Fruit fly (Drosophila melanogaster) whole organism, embryonic: Measurements from ENCODE around the gene CG9586.

Experiments
- Antp ChIP-seq: fragments of 200-800 bp; sonication (Bioruptor generic); optimal IDR thresholded peaks from 3 replicates; lab custom pipeline; 2016; ENCODE audit warnings: missing biosample characterization, missing genetic modification characterization
- Blimp-1 ChIP-seq: fragments of 200-800 bp; sonication (Bioruptor generic); optimal IDR thresholded peaks from 3 replicates; lab custom pipeline; 2018; ENCODE audit warnings: missing biosample characterization, missing genetic modification characterization, mild to moderate bottlenecking, moderate library complexity, missing genetic modification reagents
- CG10274 ChIP-seq: fragments of 200-800 bp; sonication (Bioruptor generic); optimal IDR thresholded peaks from 3 replicates; lab custom pipeline; 2017; ENCODE audit warnings: missing biosample characterization, mild to moderate bottlenecking, missing genetic modification characterization
- CG10431 ChIP-seq: fragments of 200-800 bp; sonication (Bioruptor generic); optimal IDR thresholded peaks from 3 replicates; lab custom pipeline; 2018; ENCODE audit warnings: missing biosample characterization, mild to moderate bottlenecking, missing genetic modification characterization
- CG10462 ChIP-seq: fragments of 200-800 bp; sonication (Bioruptor generic); optimal IDR thresholded peaks from 2 replicates; lab custom pipeline; 2016; ENCODE audit warnings: missing biosample characterization, missing genetic modification characterization
- CG10979 ChIP-seq: fragments of 200-800 bp; sonication (Bioruptor generic); optimal IDR thresholded peaks from 2 replicates; lab custom pipeline; 2018; ENCODE audit warnings: missing biosample characterization, mild to moderate bottlenecking, missing genetic modification characterization, moderate library complexity
- CG12236 ChIP-seq: fragments of 200-800 bp; sonication (Bioruptor generic); optimal IDR thresholded peaks from 2 replicates; lab custom pipeline; 2016; ENCODE audit warnings: missing biosample characterization, missing genetic modification characterization
- CG1233 ChIP-seq: fragments of 200-800 bp; sonication (Bioruptor generic); optimal IDR thresholded peaks from 4 replicates; lab custom pipeline; 2018; ENCODE audit warnings: missing biosample characterization, mild to moderate bottlenecking, missing genetic modification characterization
- CG13123 ChIP-seq: fragments of 200-800 bp; sonication (Bioruptor generic); optimal IDR thresholded peaks from 2 replicates; lab custom pipeline; 2016; ENCODE audit warnings: missing biosample characterization, missing genetic modification characterization
- CG1603 ChIP-seq: fragments of 200-800 bp; sonication (Bioruptor generic); optimal IDR thresholded peaks from 2 replicates; lab custom pipeline; 2019; ENCODE audit warnings: missing biosample characterization, mild to moderate bottlenecking, missing genetic modification characterization, moderate library complexity
- CG18476 ChIP-seq: fragments of 200-800 bp; sonication (Bioruptor generic); optimal IDR thresholded peaks from 2 replicates; lab custom pipeline; 2016; ENCODE audit warnings: missing biosample characterization, mild to moderate bottlenecking, missing genetic modification characterization
- CG2199 ChIP-seq: fragments of 200-800 bp; sonication (Bioruptor generic); IDR thresholded peaks from 3 replicates; pipeline ENCODE4 v1.3.6; 2022; ENCODE audit warnings: missing biosample characterization, missing genetic modification characterization
- CG2889 ChIP-seq: fragments of 200-800 bp; sonication (Bioruptor generic); IDR thresholded peaks from 3 replicates; pipeline ENCODE4 v1.3.6; 2022; ENCODE audit warnings: missing biosample characterization, missing genetic modification characterization
- CG32767 ChIP-seq: fragments of 200-800 bp; sonication (Bioruptor generic); IDR thresholded peaks from 2 replicates; pipeline ENCODE4 v1.3.6; 2022; ENCODE audit warnings: missing biosample characterization, missing genetic modification characterization
- CG4282 ChIP-seq: fragments of 200-800 bp; sonication (Bioruptor generic); optimal IDR thresholded peaks from 2 replicates; lab custom pipeline; 2016; ENCODE audit warnings: missing biosample characterization, missing genetic modification characterization
- CG8281 ChIP-seq: fragments of 200-800 bp; sonication (Bioruptor generic); optimal IDR thresholded peaks from 2 replicates; lab custom pipeline; 2018; ENCODE audit warnings: missing biosample characterization, mild to moderate bottlenecking, missing genetic modification characterization, moderate library complexity
- CG8765 ChIP-seq: fragments of 200-800 bp; sonication (Bioruptor generic); IDR thresholded peaks from 2 replicates; pipeline ENCODE4 v1.3.6; 2022; ENCODE audit warnings: missing biosample characterization, missing genetic modification characterization
- CTCF ChIP-seq: fragments of 200-800 bp; sonication (Bioruptor generic); optimal IDR thresholded peaks from 2 replicates; lab custom pipeline; 2017; ENCODE audit warnings: missing biosample characterization, mild to moderate bottlenecking, missing genetic modification characterization, moderate library complexity
- CoRest ChIP-seq: fragments of 200-800 bp; sonication (Bioruptor generic); optimal IDR thresholded peaks from 3 replicates; lab custom pipeline; 2018; ENCODE audit warnings: missing biosample characterization, mild to moderate bottlenecking, missing genetic modification characterization, moderate library complexity
- Ets65A ChIP-seq: fragments of 200-800 bp; sonication (Bioruptor generic); peaks from one replicate; lab custom pipeline; 2016; ENCODE audit warnings: missing biosample characterization, missing genetic modification characterization
- HLH3B ChIP-seq: fragments of 200-800 bp; sonication (Bioruptor generic); IDR thresholded peaks from 2 replicates; pipeline ENCODE4 v1.3.6; 2022; ENCODE audit warnings: missing biosample characterization, missing genetic modification characterization
- Lim3 ChIP-seq: fragments of 200-800 bp; sonication (Bioruptor generic); IDR thresholded peaks from 2 replicates; pipeline ENCODE4 v1.3.6; 2022; ENCODE audit warnings: missing biosample characterization, missing genetic modification characterization
- Med ChIP-seq: fragments of 200-800 bp; sonication (Bioruptor generic); peaks from one replicate; lab custom pipeline; 2016; ENCODE audit warnings: missing biosample characterization, missing genetic modification characterization, mild to moderate bottlenecking, inconsistent platforms, moderate library complexity
- Myb ChIP-seq: fragments of 200-800 bp; sonication (Bioruptor generic); optimal IDR thresholded peaks from 2 replicates; lab custom pipeline; 2016; ENCODE audit warnings: missing biosample characterization, missing genetic modification characterization
- Nf-YA ChIP-seq: fragments of 200-800 bp; sonication (Bioruptor generic); IDR thresholded peaks from 2 replicates; pipeline ENCODE4 v1.3.6; 2022; ENCODE audit warnings: missing biosample characterization, missing genetic modification characterization
- Sox100B ChIP-seq: fragments of 200-800 bp; sonication (Bioruptor generic); optimal IDR thresholded peaks from 3 replicates; lab custom pipeline; 2018; ENCODE audit warnings: missing biosample characterization, mild to moderate bottlenecking, missing genetic modification characterization
- Spps ChIP-seq: fragments of 200-800 bp; sonication (Bioruptor generic); optimal IDR thresholded peaks from 2 replicates; lab custom pipeline; 2018; ENCODE audit warnings: missing biosample characterization, mild to moderate bottlenecking, missing genetic modification characterization
- Trl ChIP-seq, 3 experiments: fragments of >200 bp in 2 of 3; fragments of 200-800 bp in 1 of 3; sonication (Bioruptor generic) in 1 of 3; optimal IDR thresholded peaks; 2 replicates in 1 of 3; 3 replicates in 2 of 3; lab custom pipeline; 2016 to 2017; ENCODE audit warnings: missing biosample characterization in 1 of 3, missing genetic modification characterization in 1 of 3
- YL-1 ChIP-seq: fragments of 200-800 bp; sonication (Bioruptor generic); optimal IDR thresholded peaks from 3 replicates; lab custom pipeline; 2017; ENCODE audit warnings: missing biosample characterization, mild to moderate bottlenecking, missing genetic modification characterization
- corto ChIP-seq: fragments of 200-800 bp; sonication (Bioruptor generic); optimal IDR thresholded peaks from 2 replicates; lab custom pipeline; 2016; ENCODE audit warnings: missing biosample characterization, mild to moderate bottlenecking, missing genetic modification characterization, moderate library complexity
- dysf ChIP-seq: fragments of 200-800 bp; sonication (Bioruptor generic); IDR thresholded peaks from 3 replicates; pipeline ENCODE4 v1.3.6; 2022; ENCODE audit warnings: missing biosample characterization, missing genetic modification characterization
- emc ChIP-seq: fragments of 200-800 bp; sonication (Bioruptor generic); optimal IDR thresholded peaks from 2 replicates; lab custom pipeline; 2016; ENCODE audit warnings: missing biosample characterization, missing genetic modification characterization
- esg ChIP-seq: fragments of 200-800 bp; sonication (Bioruptor generic); conservative IDR thresholded peaks from 2 replicates; pipeline ENCODE4 v1.3.6; 2022; ENCODE audit warnings: missing biosample characterization, missing genetic modification characterization
- fd3F ChIP-seq: fragments of 200-800 bp; sonication (Bioruptor generic); optimal IDR thresholded peaks from 2 replicates; lab custom pipeline; 2018; ENCODE audit warnings: missing biosample characterization, mild to moderate bottlenecking, missing genetic modification characterization, moderate library complexity
- gce ChIP-seq: fragments of 200-800 bp; sonication (Bioruptor generic); IDR thresholded peaks from 3 replicates; pipeline ENCODE4 v1.3.6; 2022; ENCODE audit warnings: missing biosample characterization, missing genetic modification characterization
- gem ChIP-seq: fragments of 200-800 bp; sonication (Bioruptor generic); optimal IDR thresholded peaks from 2 replicates; lab custom pipeline; 2019; ENCODE audit warnings: missing biosample characterization, mild to moderate bottlenecking, missing genetic modification characterization, moderate library complexity
- gfzf ChIP-seq: fragments of 200-800 bp; sonication (Bioruptor generic); optimal IDR thresholded peaks from 2 replicates; lab custom pipeline; 2016; ENCODE audit warnings: missing biosample characterization, mild to moderate bottlenecking, missing genetic modification characterization, moderate library complexity
- ham ChIP-seq: fragments of 200-800 bp; sonication (Bioruptor generic); IDR thresholded peaks from 2 replicates; pipeline ENCODE4 v1.3.6; 2022; ENCODE audit warnings: missing biosample characterization, missing genetic modification characterization
- kah ChIP-seq: fragments of 200-800 bp; sonication (Bioruptor generic); optimal IDR thresholded peaks from 2 replicates; lab custom pipeline; 2018; ENCODE audit warnings: missing biosample characterization, mild to moderate bottlenecking, missing genetic modification characterization
- ken ChIP-seq: fragments of 200-800 bp; sonication (Bioruptor generic); IDR thresholded peaks from 3 replicates; pipeline ENCODE4 v1.3.6; 2022; ENCODE audit warnings: missing biosample characterization, missing genetic modification characterization
- maf-S ChIP-seq: fragments of 200-800 bp; sonication (Bioruptor generic); optimal IDR thresholded peaks from 2 replicates; lab custom pipeline; 2016; ENCODE audit warnings: missing biosample characterization, missing genetic modification characterization
- nmo ChIP-seq: fragments of 200-800 bp; sonication (Bioruptor generic); optimal IDR thresholded peaks from 2 replicates; lab custom pipeline; 2018; ENCODE audit warnings: missing biosample characterization, mild to moderate bottlenecking, missing genetic modification characterization, moderate library complexity
- nom ChIP-seq: fragments of 200-800 bp; sonication (Bioruptor generic); optimal IDR thresholded peaks from 2 replicates; lab custom pipeline; 2017; ENCODE audit warnings: missing biosample characterization, missing genetic modification characterization, mild to moderate bottlenecking, moderate library complexity, missing genetic modification reagents
- p53 ChIP-seq: fragments of 200-800 bp; sonication (Bioruptor generic); optimal IDR thresholded peaks from 2 replicates; lab custom pipeline; 2016; ENCODE audit warnings: missing biosample characterization, missing genetic modification characterization
- sima ChIP-seq: fragments of 200-800 bp; sonication (Bioruptor generic); optimal IDR thresholded peaks from 2 replicates; lab custom pipeline; 2016; ENCODE audit warnings: missing biosample characterization, missing genetic modification characterization
- sisA ChIP-seq: fragments of 200-800 bp; sonication (Bioruptor generic); IDR thresholded peaks from 2 replicates; pipeline ENCODE4 v1.3.6; 2022; ENCODE audit warnings: missing biosample characterization, missing genetic modification characterization
- sob ChIP-seq: fragments of 200-800 bp; sonication (Bioruptor generic); IDR thresholded peaks from 2 replicates; pipeline ENCODE4 v1.3.6; 2022; ENCODE audit warnings: missing biosample characterization, missing genetic modification characterization
- sug ChIP-seq: fragments of 200-800 bp; optimal IDR thresholded peaks from 2 replicates; lab custom pipeline; 2019; ENCODE audit warnings: missing biosample characterization, mild to moderate bottlenecking, missing genetic modification characterization, moderate library complexity
- tin ChIP-seq: fragments of 200-800 bp; sonication (Bioruptor generic); optimal IDR thresholded peaks from 3 replicates; lab custom pipeline; 2016; ENCODE audit warnings: missing biosample characterization, missing genetic modification characterization
- trem ChIP-seq: fragments of 200-800 bp; optimal IDR thresholded peaks from 3 replicates; lab custom pipeline; 2019; ENCODE audit warnings: missing biosample characterization, mild to moderate bottlenecking, missing genetic modification characterization, moderate library complexity
- ttk ChIP-seq: fragments of 200-800 bp; sonication (Bioruptor generic); IDR thresholded peaks from 2 replicates; pipeline ENCODE4 v2.1.2; 2022; ENCODE audit warnings: missing biosample characterization, missing genetic modification characterization
- vnd ChIP-seq: fragments of 200-800 bp; sonication (Bioruptor generic); IDR thresholded peaks from 3 replicates; pipeline ENCODE4 v1.3.6; 2022; ENCODE audit warnings: missing biosample characterization, missing genetic modification characterization; ENCODE audit not compliant: partially characterized antibody

CG9586 gene

DNA sequence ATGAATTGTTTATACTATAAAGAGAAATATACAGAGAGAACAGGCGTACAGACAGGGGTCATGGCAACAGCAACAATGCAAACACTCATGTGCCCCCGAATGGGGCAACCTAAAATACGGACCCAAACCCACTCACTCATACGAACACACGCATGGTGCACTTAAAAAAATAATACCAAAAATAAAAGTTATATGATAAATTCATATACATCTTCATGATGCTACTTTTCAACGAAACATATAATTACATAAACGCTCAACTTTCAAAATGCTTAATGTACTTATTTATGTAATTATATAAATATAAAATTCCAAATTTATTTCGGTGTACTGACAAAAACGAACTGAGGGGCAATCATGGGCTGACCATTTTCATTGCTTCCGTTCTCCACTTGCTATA, 33.1 kb downstream of the CG9586 start (continued):
- TF ChIP-seq trem (peak; percentile 81), CG10274 (GFP tag; lab: Kevin White, UChicago) (no peak), Spps (tag; lab: Kevin White, UChicago) (peak; percentile 86), tin (GFP tag; lab: Kevin White, UChicago) (peak; percentile 65), p53 (GFP tag; lab: Kevin White, UChicago) (no peak), corto (GFP tag; lab: Kevin White, UChicago) (no peak), sisA (GFP tag; lab: Robert Waterston, UW) (no peak; the same call in 1 of the 2 replicates), nmo (GFP tag; lab: Kevin White, UChicago) (peak; percentile 87), CG8281 (tag; lab: Kevin White, UChicago) (peak; percentile 52), sug (tag; lab: Kevin White, UChicago) (peak; percentile 11), ken (GFP tag; lab: Robert Waterston, UW) (no peak), YL-1 (no peak), CG10462 (GFP tag; lab: Kevin White, UChicago) (peak; percentile 32), HLH3B (GFP tag; lab: Robert Waterston, UW) (peak; percentile 66; the same call in 1 of the 2 replicates), Lim3 (no peak), CG10979 (tag; lab: Kevin White, UChicago) (peak; percentile 89), CG1233 (GFP tag; lab: Kevin White, UChicago) (peak; percentile 64), CG12236 (no peak), kah (peak; percentile 67), CG2199 (GFP tag; lab: Robert Waterston, UW) (peak; percentile 34; the same call in 1 of the 3 replicates), Myb (GFP tag; lab: Kevin White, UChicago) (no peak), Sox100B (peak; percentile 79), vnd (no peak), ham (GFP tag; lab: Robert Waterston, UW) (no peak), CTCF (GFP tag; lab: Kevin White, UChicago) (peak; percentile 16), sima (no peak), CoRest (tag; lab: Kevin White, UChicago) (peak; percentile 82), emc (no peak), ttk (peak; percentile 61; the same call in 1 of the 2 replicates), CG4282 (GFP tag; lab: Kevin White, UChicago) (no peak), Ets65A (GFP tag; lab: Kevin White, UChicago) (no peak), CG32767 (GFP tag; lab: Robert Waterston, UW) (peak; percentile 69), dysf (peak; percentile 60), esg (GFP tag; lab: Robert Waterston, UW) (peak; percentile 67), CG18476 (GFP tag; lab: Kevin White, UChicago) (peak; percentile 40), Blimp-1 (GFP tag; lab: Kevin White, UChicago) (peak; percentile 92), Med (peak; percentile 63), CG8765 (no peak), gfzf (no peak), Antp (no peak), CG1603 (tag; lab: Kevin White, UChicago) (peak; percentile 11), gce (peak; percentile 41; the same call in 1 of the 3 replicates), gem (peak; percentile 91), nom (peak; percentile 25), Nf-YA (GFP tag; lab: Robert Waterston, UW) (0 out of 2 replicates have a peak, but pooled peaks have one; percentile 11), fd3F (GFP tag; lab: Kevin White, UChicago) (peak; percentile 30), maf-S (GFP tag; lab: Kevin White, UChicago) (no peak), CG13123 (peak; percentile 22), CG2889 (GFP tag; lab: Robert Waterston, UW) (no peak), sob (GFP tag; lab: Robert Waterston, UW) (0 out of 2 replicates have a peak, but pooled peaks have one; percentile 15), CG10431 (GFP tag; lab: Kevin White, UChicago) (peak; percentile 32), Trl (optimal IDR thresholded peaks at IDR 0.05; lab: Kevin White, UChicago) (no peak), Trl (GFP tag; optimal IDR thresholded peaks at IDR 0.05; lab: Kevin White, UChicago) (no peak)
